Worm (Caenorhabditis elegans) whole organism, mixed stage, embryonic: ENCODE results near the gene sri-7.

Experiments used
- ceh-83 ChIP-seq: fragments of 200-800 bp; sonication (Bioruptor generic); optimal IDR thresholded peaks from 2 replicates; lab custom pipeline; 2018; ENCODE audit warnings: mild to moderate bottlenecking, missing genetic modification characterization, missing compliant biosample characterization
- nhr-76 ChIP-seq: sonication (generic microtip); optimal IDR thresholded peaks from 2 replicates; lab custom pipeline; 2017; ENCODE audit warnings: missing biosample characterization, missing genetic modification characterization
- snpc-4 ChIP-seq: fragments of 150-350 bp; optimal IDR thresholded peaks from 2 replicates; lab custom pipeline; 2014; ENCODE audit warnings: missing biosample characterization, missing genetic modification characterization
- unc-62 ChIP-seq: fragments of 150-350 bp; optimal IDR thresholded peaks from 2 replicates; lab custom pipeline; 2014; ENCODE audit warnings: missing biosample characterization, missing genetic modification reagents, missing genetic modification characterization

DNA sequence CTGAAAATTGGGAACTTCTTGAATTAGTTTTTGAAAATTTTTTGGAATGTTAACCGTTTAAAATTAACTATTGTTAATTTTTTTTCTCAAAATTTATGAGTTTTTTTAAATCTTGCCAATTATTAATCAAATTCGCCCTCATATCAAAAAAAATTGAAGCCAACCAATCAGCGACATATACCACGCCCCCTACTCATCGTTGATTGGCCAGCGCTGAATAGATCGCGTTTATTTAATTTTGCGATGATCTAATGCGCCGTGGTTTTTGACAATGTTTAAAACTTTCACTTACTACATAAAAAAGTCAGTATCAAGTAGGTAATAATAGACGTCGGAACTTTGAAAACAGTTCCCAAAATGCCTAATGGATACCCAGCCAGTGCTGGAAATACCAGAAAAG, 42.3 kb downstream of the sri-7 start:
- TF ChIP-seq nhr-76 (tag; lab: Kevin White, UChicago): no peak
- TF ChIP-seq unc-62 (GFP tag; lab: Kevin White, UChicago): no peak
- no peak for TF ChIP-seq ceh-83 (GFP tag; lab: Kevin White, UChicago)
- TF ChIP-seq snpc-4: no peak
